Fruit fly (Drosophila melanogaster) whole organism, embryonic: ENCODE data around the gene Prosbeta2.

Source experiments
- Blimp-1 ChIP-seq: fragments of 200-800 bp; sonication (Bioruptor generic); optimal IDR thresholded peaks from 3 replicates; lab custom pipeline; 2018; ENCODE audit warnings: missing biosample characterization, missing genetic modification characterization, mild to moderate bottlenecking, moderate library complexity, missing genetic modification reagents
- Bteb2 ChIP-seq: fragments of 200-800 bp; sonication (Bioruptor generic); optimal IDR thresholded peaks from 2 replicates; lab custom pipeline; 2016; ENCODE audit warnings: missing biosample characterization, missing genetic modification characterization
- CG1024 ChIP-seq: fragments of 200-800 bp; sonication (Bioruptor generic); IDR thresholded peaks from 2 replicates; pipeline ENCODE4 v1.3.6; 2022; ENCODE audit warnings: missing biosample characterization, missing genetic modification characterization
- CG10366 ChIP-seq: fragments of 200-800 bp; sonication (Bioruptor generic); IDR thresholded peaks from 2 replicates; pipeline ENCODE4 v1.3.6; 2022; ENCODE audit warnings: missing biosample characterization, missing genetic modification characterization
- CG12104 ChIP-seq: fragments of 200-800 bp; sonication (Bioruptor generic); optimal IDR thresholded peaks from 3 replicates; lab custom pipeline; 2016; ENCODE audit warnings: missing biosample characterization, missing genetic modification characterization
- CG12391 ChIP-seq: fragments of 200-800 bp; sonication (Bioruptor generic); optimal IDR thresholded peaks from 3 replicates; lab custom pipeline; 2018; ENCODE audit warnings: missing biosample characterization, mild to moderate bottlenecking, missing genetic modification characterization, moderate library complexity
- CG13775 ChIP-seq: fragments of 200-800 bp; sonication (Bioruptor generic); optimal IDR thresholded peaks from 3 replicates; lab custom pipeline; 2017; ENCODE audit warnings: missing biosample characterization, mild to moderate bottlenecking, missing genetic modification characterization
- CG14014 ChIP-seq: fragments of 200-800 bp; sonication (Bioruptor generic); IDR thresholded peaks from 2 replicates; pipeline ENCODE4 v1.3.6; 2022; ENCODE audit warnings: missing biosample characterization, missing genetic modification characterization
- CG15011 ChIP-seq: fragments of 200-800 bp; sonication (Bioruptor generic); optimal IDR thresholded peaks from 3 replicates; lab custom pipeline; 2018; ENCODE audit warnings: missing biosample characterization, mild to moderate bottlenecking, missing genetic modification characterization
- CG17361 ChIP-seq: fragments of 200-800 bp; sonication (Bioruptor generic); IDR thresholded peaks from 3 replicates; pipeline ENCODE4 v1.3.6; 2022; ENCODE audit warnings: missing biosample characterization, missing genetic modification characterization
- CG2129 ChIP-seq: fragments of 200-800 bp; sonication (Bioruptor generic); IDR thresholded peaks from 2 replicates; pipeline ENCODE4 v1.3.6; 2022; ENCODE audit warnings: missing biosample characterization, missing genetic modification characterization; ENCODE audit not compliant: partially characterized antibody
- CG34224 ChIP-seq: fragments of 200-800 bp; sonication (Bioruptor generic); IDR thresholded peaks from 3 replicates; pipeline ENCODE4 v1.3.6; 2022; ENCODE audit warnings: missing biosample characterization, missing genetic modification characterization; ENCODE audit not compliant: partially characterized antibody
- CG34422 ChIP-seq: fragments of 200-800 bp; sonication (Bioruptor generic); IDR thresholded peaks from 3 replicates; pipeline ENCODE4 v1.3.6; 2022; ENCODE audit warnings: missing biosample characterization, missing genetic modification characterization
- CG4424 ChIP-seq: fragments of 200-800 bp; sonication (Bioruptor generic); optimal IDR thresholded peaks from 3 replicates; lab custom pipeline; 2016; ENCODE audit warnings: missing biosample characterization, missing genetic modification characterization
- CG8089 ChIP-seq: fragments of 200-800 bp; sonication (Bioruptor generic); optimal IDR thresholded peaks from 3 replicates; lab custom pipeline; 2016; ENCODE audit warnings: missing biosample characterization, missing genetic modification characterization
- CG8478 ChIP-seq: fragments of >200 bp; optimal IDR thresholded peaks from 2 replicates; lab custom pipeline; 2018
- CG9876 ChIP-seq: fragments of 200-800 bp; sonication (Bioruptor generic); optimal IDR thresholded peaks from 2 replicates; lab custom pipeline; 2016; ENCODE audit warnings: missing biosample characterization, missing genetic modification characterization
- ERR ChIP-seq: fragments of 200-800 bp; sonication (Bioruptor generic); optimal IDR thresholded peaks from 2 replicates; lab custom pipeline; 2016; ENCODE audit warnings: missing biosample characterization, missing genetic modification characterization
- HLH54F ChIP-seq: fragments of 200-800 bp; sonication (Bioruptor generic); optimal IDR thresholded peaks from 3 replicates; lab custom pipeline; 2016; ENCODE audit warnings: missing biosample characterization, missing genetic modification characterization
- Hey ChIP-seq: fragments of 200-800 bp; sonication (Bioruptor generic); optimal IDR thresholded peaks from 3 replicates; lab custom pipeline; 2018; ENCODE audit warnings: missing biosample characterization, mild to moderate bottlenecking, missing genetic modification characterization
- Hr3 ChIP-seq: fragments of 200-800 bp; sonication (Bioruptor generic); optimal IDR thresholded peaks from 3 replicates; lab custom pipeline; 2016; ENCODE audit warnings: missing biosample characterization, missing genetic modification characterization
- Hsf ChIP-seq: fragments of 200-800 bp; sonication (Bioruptor generic); optimal IDR thresholded peaks from 3 replicates; lab custom pipeline; 2016; ENCODE audit warnings: missing biosample characterization, missing genetic modification characterization
- Mes4 ChIP-seq: fragments of 200-800 bp; sonication (Bioruptor generic); optimal IDR thresholded peaks from 2 replicates; lab custom pipeline; 2016; ENCODE audit warnings: missing biosample characterization, missing genetic modification characterization
- Neu2 ChIP-seq: fragments of 200-800 bp; sonication (Bioruptor generic); optimal IDR thresholded peaks from 3 replicates; lab custom pipeline; 2016; ENCODE audit warnings: missing biosample characterization, missing genetic modification characterization, borderline replicate concordance
- Nf-YC ChIP-seq: fragments of 200-800 bp; optimal IDR thresholded peaks from 3 replicates; lab custom pipeline; 2019; ENCODE audit warnings: missing biosample characterization, mild to moderate bottlenecking, missing genetic modification characterization, moderate library complexity
- Oli ChIP-seq: fragments of 200-800 bp; sonication (Bioruptor generic); optimal IDR thresholded peaks from 2 replicates; lab custom pipeline; 2018; ENCODE audit warnings: missing biosample characterization, mild to moderate bottlenecking, missing genetic modification characterization, moderate library complexity
- Sry-β ChIP-seq: fragments of 200-800 bp; sonication (Bioruptor generic); optimal IDR thresholded peaks from 2 replicates; lab custom pipeline; 2018; ENCODE audit warnings: missing biosample characterization, mild to moderate bottlenecking, missing genetic modification characterization, moderate library complexity
- Sry-δ ChIP-seq: fragments of 200-800 bp; sonication (Bioruptor generic); optimal IDR thresholded peaks from 2 replicates; lab custom pipeline; 2016; ENCODE audit warnings: missing biosample characterization, missing genetic modification characterization
- Taf1 ChIP-seq: fragments of 200-800 bp; sonication (Bioruptor generic); IDR thresholded peaks from 2 replicates; pipeline ENCODE4 v1.3.6; 2022; ENCODE audit warnings: missing biosample characterization, missing genetic modification characterization
- Vsx1 ChIP-seq: fragments of 200-800 bp; sonication (Bioruptor generic); optimal IDR thresholded peaks from 2 replicates; lab custom pipeline; 2017; ENCODE audit warnings: missing biosample characterization, mild to moderate bottlenecking, missing genetic modification characterization, missing genetic modification reagents
- Xrp1 ChIP-seq: fragments of 200-800 bp; sonication (Bioruptor generic); IDR thresholded peaks from 2 replicates; pipeline ENCODE4 v1.3.6; 2022; ENCODE audit warnings: missing biosample characterization, missing genetic modification characterization
- YL-1 ChIP-seq: fragments of 200-800 bp; sonication (Bioruptor generic); optimal IDR thresholded peaks from 3 replicates; lab custom pipeline; 2017; ENCODE audit warnings: missing biosample characterization, mild to moderate bottlenecking, missing genetic modification characterization
- ab ChIP-seq: fragments of 200-800 bp; sonication (Bioruptor generic); optimal IDR thresholded peaks from 2 replicates; lab custom pipeline; 2016; ENCODE audit warnings: missing biosample characterization, missing genetic modification characterization
- bigmax ChIP-seq: fragments of 200-800 bp; sonication (Bioruptor generic); optimal IDR thresholded peaks from 2 replicates; lab custom pipeline; 2018; ENCODE audit warnings: missing biosample characterization, mild to moderate bottlenecking, missing genetic modification characterization
- cwo ChIP-seq: fragments of 200-800 bp; sonication (Bioruptor generic); optimal IDR thresholded peaks from 3 replicates; lab custom pipeline; 2017; ENCODE audit warnings: missing biosample characterization, missing genetic modification characterization, mild to moderate bottlenecking, moderate library complexity, missing genetic modification reagents
- dan ChIP-seq: fragments of 200-800 bp; sonication (Bioruptor generic); IDR thresholded peaks from 2 replicates; pipeline ENCODE4 v1.3.6; 2022; ENCODE audit warnings: missing biosample characterization, missing genetic modification characterization
- dpn ChIP-seq, 2 experiments: fragments of 200-800 bp; sonication (Bioruptor generic); optimal IDR thresholded peaks; 3 replicates each; lab custom pipeline; 2016; ENCODE audit warnings: missing biosample characterization in 2 of 2, missing genetic modification characterization in 2 of 2
- gem ChIP-seq: fragments of 200-800 bp; sonication (Bioruptor generic); optimal IDR thresholded peaks from 2 replicates; lab custom pipeline; 2019; ENCODE audit warnings: missing biosample characterization, mild to moderate bottlenecking, missing genetic modification characterization, moderate library complexity
- jing ChIP-seq: fragments of 200-800 bp; sonication (Bioruptor generic); optimal IDR thresholded peaks from 2 replicates; lab custom pipeline; 2018; ENCODE audit warnings: missing biosample characterization, mild to moderate bottlenecking, missing genetic modification characterization
- lab ChIP-seq: fragments of 200-800 bp; sonication (Bioruptor generic); optimal IDR thresholded peaks from 3 replicates; lab custom pipeline; 2017; ENCODE audit warnings: missing biosample characterization, missing genetic modification characterization, mild to moderate bottlenecking, moderate library complexity, missing genetic modification reagents
- lov ChIP-seq, 2 experiments: fragments of 200-800 bp in 1 of 2; fragments of >200 bp in 1 of 2; sonication (Bioruptor generic) in 1 of 2; IDR thresholded peaks in 1 of 2; optimal IDR thresholded peaks in 1 of 2; 2 replicates in 1 of 2; 3 replicates in 1 of 2; pipeline versions ENCODE4 v1.3.6 to Lab custom; 2017 to 2022; ENCODE audit warnings: missing biosample characterization in 1 of 2, missing genetic modification characterization in 1 of 2
- prd ChIP-seq, 3 experiments: fragments of >200 bp in 2 of 3; fragments of 200-800 bp in 1 of 3; sonication (Bioruptor generic) in 1 of 3; optimal IDR thresholded peaks in 2 of 3; IDR thresholded peaks in 1 of 3; 2 replicates in 2 of 3; 3 replicates in 1 of 3; pipeline versions ENCODE4 v1.3.6 to Lab custom; 2017 to 2022; ENCODE audit warnings: missing biosample characterization in 1 of 3, missing genetic modification characterization in 1 of 3
- sob ChIP-seq: fragments of 200-800 bp; sonication (Bioruptor generic); IDR thresholded peaks from 2 replicates; pipeline ENCODE4 v1.3.6; 2022; ENCODE audit warnings: missing biosample characterization, missing genetic modification characterization
- ssp ChIP-seq: fragments of 200-800 bp; sonication (Bioruptor generic); IDR thresholded peaks from 2 replicates; pipeline ENCODE4 v1.3.6; 2022; ENCODE audit warnings: missing biosample characterization, missing genetic modification characterization
- stwl ChIP-seq: fragments of 200-800 bp; sonication (Bioruptor generic); optimal IDR thresholded peaks from 3 replicates; lab custom pipeline; 2018; ENCODE audit warnings: missing biosample characterization, mild to moderate bottlenecking, missing genetic modification characterization, moderate library complexity
- twi ChIP-seq: fragments of 200-800 bp; optimal IDR thresholded peaks from 2 replicates; lab custom pipeline; 2019; ENCODE audit warnings: missing biosample characterization, mild to moderate bottlenecking, missing genetic modification characterization, moderate library complexity

The Prosbeta2 gene

dm6 chr3L:14971893-14972624 lies 27.7 kb upstream of the Prosbeta2 start (continued):
- TF ChIP-seq gem (tag; lab: Kevin White, UChicago) = peak; percentile 27
- no peak for TF ChIP-seq prd (optimal IDR thresholded peaks at IDR 0.05; lab: Kevin White, UChicago)
- peak; percentile 62; the same call in 2 of the 3 replicates for TF ChIP-seq prd (GFP tag; IDR thresholded peaks at IDR 0.05; lab: Robert Waterston, UW)
- TF ChIP-seq Nf-YC (tag; lab: Kevin White, UChicago) = peak; percentile 74
- no peak for TF ChIP-seq sob (GFP tag; lab: Robert Waterston, UW)

DNA sequence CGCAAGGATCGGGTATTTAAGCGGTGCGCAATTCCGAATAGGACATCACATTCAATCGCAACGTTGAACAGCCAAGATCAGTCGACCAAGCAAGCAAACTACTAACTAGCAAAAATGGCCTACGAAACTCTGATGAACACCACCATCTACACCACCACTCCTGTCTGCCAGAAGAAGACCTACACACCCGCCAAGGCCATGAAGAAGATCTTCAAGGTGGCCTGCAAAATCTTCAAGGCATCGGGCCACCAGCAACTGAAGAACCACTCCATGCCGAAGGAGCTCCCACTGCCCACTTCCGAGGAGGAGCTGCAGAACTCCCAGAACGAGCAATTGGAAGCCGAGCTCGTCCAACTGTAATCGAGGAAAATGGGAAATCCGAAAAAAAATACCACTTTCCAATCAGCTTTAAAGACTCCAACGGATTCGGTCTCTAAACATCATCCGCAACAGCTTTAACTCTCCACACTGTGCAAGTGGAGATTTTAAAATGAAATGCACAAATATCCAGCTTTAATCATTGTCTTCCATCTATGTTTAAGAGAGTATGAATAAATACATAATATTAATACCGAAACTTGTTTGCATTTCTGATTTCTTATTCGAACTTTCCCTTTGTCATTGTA lies 27.0 kb upstream of the Prosbeta2 start, which contains the start of gene Brd:
TSS of gene Brd (plus strand) at position 43 of the 626 bp plus-strand sequence.
- TF ChIP-seq Taf1 (GFP tag; lab: Robert Waterston, UW) = no peak
- TF ChIP-seq bigmax (GFP tag; lab: Kevin White, UChicago) = no peak
- no peak for TF ChIP-seq ssp (GFP tag; lab: Robert Waterston, UW)
- TF ChIP-seq CG4424 (GFP tag; lab: Kevin White, UChicago) = no peak
- TF ChIP-seq Sry-δ (GFP tag; lab: Kevin White, UChicago) = no peak
- TF ChIP-seq lab = no peak
- TF ChIP-seq Hey = no peak
- no peak for TF ChIP-seq Bteb2
- TF ChIP-seq CG2129 = no peak
- no peak for TF ChIP-seq cwo (GFP tag; lab: Kevin White, UChicago)
- no peak for TF ChIP-seq CG15011 (GFP tag; lab: Kevin White, UChicago)
- TF ChIP-seq ab = no peak
- no peak for TF ChIP-seq CG14014 (GFP tag; lab: Robert Waterston, UW)
- no peak for TF ChIP-seq twi (tag; lab: Kevin White, UChicago)
- TF ChIP-seq stwl (tag; lab: Kevin White, UChicago) = no peak
- TF ChIP-seq Neu2 (GFP tag; lab: Kevin White, UChicago) = no peak
- no peak for TF ChIP-seq dan (GFP tag; lab: Robert Waterston, UW)
- no peak for TF ChIP-seq dpn (GFP tag; optimal IDR thresholded peaks at IDR 0.05; lab: Kevin White, UChicago)
- peak; percentile 3 for TF ChIP-seq Hsf
- TF ChIP-seq Hr3 (GFP tag; lab: Kevin White, UChicago) = no peak
- no peak for TF ChIP-seq CG13775 (GFP tag; lab: Kevin White, UChicago)
- no peak for TF ChIP-seq CG12391 (tag; lab: Kevin White, UChicago)
- TF ChIP-seq Oli (tag; lab: Kevin White, UChicago) = no peak
- no peak for TF ChIP-seq Vsx1 (GFP tag; lab: Kevin White, UChicago)
- TF ChIP-seq CG12104 (GFP tag; lab: Kevin White, UChicago) = no peak
- TF ChIP-seq jing (GFP tag; lab: Kevin White, UChicago) = no peak
- no peak for TF ChIP-seq lov (optimal IDR thresholded peaks at IDR 0.05; lab: Kevin White, UChicago)
- 0 out of 3 replicates have a peak, but pooled peaks have one; percentile 31 for TF ChIP-seq lov (GFP tag; IDR thresholded peaks at IDR 0.05; lab: Robert Waterston, UW)
- no peak for TF ChIP-seq CG34224 (GFP tag; lab: Robert Waterston, UW)
- no peak for TF ChIP-seq CG17361
- peak; percentile 4 for TF ChIP-seq CG8089 (GFP tag; lab: Kevin White, UChicago)
- TF ChIP-seq CG8478 = no peak
- TF ChIP-seq ERR (GFP tag; lab: Kevin White, UChicago) = no peak
- no peak for TF ChIP-seq Xrp1 (GFP tag; lab: Robert Waterston, UW)
- TF ChIP-seq Blimp-1 (GFP tag; lab: Kevin White, UChicago) = no peak
- TF ChIP-seq Mes4 (GFP tag; lab: Kevin White, UChicago) = no peak
- peak; percentile 25 for TF ChIP-seq CG9876 (GFP tag; lab: Kevin White, UChicago)
- TF ChIP-seq CG1024 (GFP tag; lab: Robert Waterston, UW) = no peak
- TF ChIP-seq HLH54F (GFP tag; lab: Kevin White, UChicago) = no peak
- no peak for TF ChIP-seq YL-1 (GFP tag; lab: Kevin White, UChicago)
- no peak for TF ChIP-seq CG34422
- no peak for TF ChIP-seq CG10366 (GFP tag; lab: Robert Waterston, UW)
- TF ChIP-seq Sry-β (GFP tag; lab: Kevin White, UChicago) = no peak
- TF ChIP-seq Nf-YC (tag; lab: Kevin White, UChicago) = no peak
